Fruit fly (Drosophila melanogaster) whole organism, embryonic: ENCODE data around the gene CG16985.

Experiments used
- BtbVII ChIP-seq: fragments of 200-800 bp; sonication (Bioruptor generic); optimal IDR thresholded peaks from 3 replicates; lab custom pipeline; 2017; ENCODE audit warnings: missing biosample characterization, mild to moderate bottlenecking, missing genetic modification characterization
- CG7372 ChIP-seq: fragments of 200-800 bp; sonication (Bioruptor generic); IDR thresholded peaks from 2 replicates; pipeline ENCODE4 v1.3.6; 2022; ENCODE audit warnings: missing biosample characterization, missing genetic modification characterization
- CG7928 ChIP-seq: fragments of 200-800 bp; sonication (Bioruptor generic); optimal IDR thresholded peaks from 2 replicates; lab custom pipeline; 2017; ENCODE audit warnings: missing biosample characterization, mild to moderate bottlenecking, missing genetic modification characterization
- Hr78 ChIP-seq, 2 experiments: fragments of 200-800 bp in 1 of 2; fragments of >200 bp in 1 of 2; sonication (Bioruptor generic) in 1 of 2; optimal IDR thresholded peaks; 2 replicates each; lab custom pipeline; 2017 to 2019; ENCODE audit warnings: missing biosample characterization in 2 of 2, missing genetic modification characterization in 2 of 2, mild to moderate bottlenecking in 1 of 2, moderate library complexity in 1 of 2
- bcd ChIP-seq: fragments of 200-800 bp; sonication (Bioruptor generic); optimal IDR thresholded peaks from 2 replicates; lab custom pipeline; 2017; ENCODE audit warnings: missing biosample characterization, mild to moderate bottlenecking, missing genetic modification characterization
- chinmo ChIP-seq: fragments of 200-800 bp; sonication (Bioruptor generic); IDR thresholded peaks from 4 replicates; pipeline ENCODE4 v1.3.6; 2022; ENCODE audit warnings: missing biosample characterization, missing genetic modification characterization; ENCODE audit not compliant: partially characterized antibody
- ttk ChIP-seq: fragments of 200-800 bp; sonication (Bioruptor generic); IDR thresholded peaks from 2 replicates; pipeline ENCODE4 v2.1.2; 2022; ENCODE audit warnings: missing biosample characterization, missing genetic modification characterization

dm6 chr3L:2588306-2588705, 10.8 kb upstream of the CG16985 start:
- no peak for TF ChIP-seq Hr78 (GFP tag; optimal IDR thresholded peaks at IDR 0.05; lab: Kevin White, UChicago)
- TF ChIP-seq bcd (GFP tag; lab: Kevin White, UChicago), result no peak
- TF ChIP-seq chinmo (GFP tag; lab: Robert Waterston, UW), result no peak
- no peak for TF ChIP-seq CG7928 (GFP tag; lab: Kevin White, UChicago)
- no peak for TF ChIP-seq CG7372 (GFP tag; lab: Robert Waterston, UW)
- TF ChIP-seq ttk (GFP tag; lab: Robert Waterston, UW), result no peak
- TF ChIP-seq BtbVII (GFP tag; lab: Kevin White, UChicago), result no peak
